Worm (Caenorhabditis elegans): ENCODE data around the gene F37C12.10.
A peak's percentile ranks its signal among the peaks of the same experiment; 100 is the strongest.

Gene F37C12.10

DNA sequence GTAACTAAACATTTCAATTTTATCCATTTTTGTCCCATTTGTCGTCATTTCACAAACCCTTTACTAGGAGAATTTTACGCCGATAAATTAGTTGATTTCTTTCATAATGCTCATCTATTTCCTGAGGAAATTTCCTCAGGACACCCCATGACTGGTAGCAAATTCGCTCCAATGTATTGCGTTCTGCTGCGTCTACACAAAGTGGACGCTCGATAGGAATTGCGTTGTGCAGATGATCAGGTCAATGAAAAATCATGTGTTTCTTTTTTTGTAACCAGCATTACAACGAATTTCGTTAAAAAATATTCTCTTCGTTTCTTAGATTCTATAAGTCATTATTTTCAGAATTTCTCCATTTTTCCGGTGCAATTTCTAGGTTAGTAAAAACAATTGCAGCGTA is 6.4 kb downstream of the F37C12.10 start, which contains the start of gene epg-4:
Gene epg-4 (plus strand): TSS at position 346 of the 400 bp plus-strand sequence.
- TF ChIP-seq nhr-237 (tag; optimal IDR thresholded peaks at IDR 0.05), result no peak
- peak; percentile 48 for TF ChIP-seq nfya-1 (tag; optimal IDR thresholded peaks at IDR 0.05; ENCODE audit: insufficient read depth)
- TF ChIP-seq hmg-11 (tag; optimal IDR thresholded peaks at IDR 0.05), result peak; percentile 63
- TF ChIP-seq snpc-4 (tag; optimal IDR thresholded peaks at IDR 0.05), result peak; percentile 42
- TF ChIP-seq egl-27 (tag; optimal IDR thresholded peaks at IDR 0.05), result no peak
- peak; percentile 32 for TF ChIP-seq pqm-1 (tag; optimal IDR thresholded peaks at IDR 0.05)
- TF ChIP-seq elt-3 (tag; optimal IDR thresholded peaks at IDR 0.05), result no peak
- peak; percentile 66 for TF ChIP-seq lin-15B (tag; optimal IDR thresholded peaks at IDR 0.05)
- no peak for TF ChIP-seq nhr-77 (tag; optimal IDR thresholded peaks at IDR 0.05)
- no peak for TF ChIP-seq nhr-23 (tag; optimal IDR thresholded peaks at IDR 0.05)
- no peak for TF ChIP-seq R02D3.7 (tag; optimal IDR thresholded peaks at IDR 0.05)
- TF ChIP-seq elt-2 (tag; optimal IDR thresholded peaks at IDR 0.05), result peak; percentile 7
- peak; percentile 53 for TF ChIP-seq lin-39 (tag; optimal IDR thresholded peaks at IDR 0.05)
- peak; percentile 60 for TF ChIP-seq pha-4 (tag; optimal IDR thresholded peaks at IDR 0.05)

DNA sequence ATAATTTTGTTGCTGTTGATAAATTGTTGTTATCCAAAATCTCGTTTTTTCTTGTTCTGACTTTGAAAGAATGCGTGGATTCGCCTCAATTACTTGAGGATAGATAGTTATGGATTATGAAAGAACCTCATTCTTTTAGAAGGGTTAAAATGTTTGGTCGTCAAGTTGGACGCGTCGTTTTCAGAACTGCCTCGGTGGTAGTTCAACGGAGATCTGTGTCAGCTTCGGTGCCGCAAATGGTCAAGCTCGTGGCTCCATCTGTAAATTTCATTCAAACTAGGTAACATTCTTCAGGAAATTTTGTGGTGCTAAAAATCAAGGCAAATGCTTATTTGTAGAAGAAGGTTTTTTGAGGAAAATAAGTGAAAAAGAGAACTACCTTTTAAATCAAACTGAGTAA is 7.6 kb downstream of the F37C12.10 start, which contains the start of gene ndab-2:
Gene ndab-2 (plus strand): TSS at position 140 of the 400 bp plus-strand sequence.
- TF ChIP-seq nhr-76 (tag; optimal IDR thresholded peaks at IDR 0.05) (no peak), ama-1 (optimal IDR thresholded peaks at IDR 0.05) (peak; percentile 66), nhr-43 (tag; optimal IDR thresholded peaks at IDR 0.05; ENCODE audit: poor library complexity, severe bottlenecking) (no peak), pqm-1 (tag; optimal IDR thresholded peaks at IDR 0.05) (no peak)

- TF ChIP-seq nhr-12 (tag; optimal IDR thresholded peaks at IDR 0.05), result no peak
- TF ChIP-seq egl-27 (tag; optimal IDR thresholded peaks at IDR 0.05), result peak; percentile 81
- peak; percentile 96 for TF ChIP-seq lin-15B (tag; optimal IDR thresholded peaks at IDR 0.05)
- peak; percentile 78 for TF ChIP-seq egl-5 (tag; optimal IDR thresholded peaks at IDR 0.05)
- TF ChIP-seq zag-1 (tag; optimal IDR thresholded peaks at IDR 0.05), result no peak
- peak; percentile 61 for TF ChIP-seq nhr-11 (tag; optimal IDR thresholded peaks at IDR 0.05)
- peak; percentile 65 for TF ChIP-seq snpc-4 (tag; optimal IDR thresholded peaks at IDR 0.05)
- peak; percentile 96 for TF ChIP-seq pha-4 (tag; optimal IDR thresholded peaks at IDR 0.05)
- TF ChIP-seq nhr-237 (tag; optimal IDR thresholded peaks at IDR 0.05), result no peak
- TF ChIP-seq fkh-10 (GFP tag; optimal IDR thresholded peaks at IDR 0.05), result peak; percentile 61
- TF ChIP-seq ceh-28 (tag; optimal IDR thresholded peaks at IDR 0.05), result peak; percentile 40
- peak; percentile 72 for TF ChIP-seq jun-1 (tag; optimal IDR thresholded peaks at IDR 0.05)
- peak; percentile 91 for TF ChIP-seq lsy-12 (tag; optimal IDR thresholded peaks at IDR 0.05)
- TF ChIP-seq nhr-77 (tag; optimal IDR thresholded peaks at IDR 0.05), result no peak
- no peak for TF ChIP-seq fkh-2 (tag; optimal IDR thresholded peaks at IDR 0.05)
- TF ChIP-seq ZK546.5 (tag; optimal IDR thresholded peaks at IDR 0.05), result peak; percentile 74
- TF ChIP-seq nhr-43 (tag; optimal IDR thresholded peaks at IDR 0.05; ENCODE audit: poor library complexity, severe bottlenecking), result peak; percentile 68
- TF ChIP-seq unc-62 (GFP tag; optimal IDR thresholded peaks at IDR 0.05), result no peak
- peak; percentile 95 for TF ChIP-seq nhr-25 (tag; optimal IDR thresholded peaks at IDR 0.05)
- TF ChIP-seq daf-12 (tag; optimal IDR thresholded peaks at IDR 0.05), result no peak
- peak; percentile 96 for TF ChIP-seq nfya-1 (tag; optimal IDR thresholded peaks at IDR 0.05; ENCODE audit: insufficient read depth)
- TF ChIP-seq nhr-76 (tag; optimal IDR thresholded peaks at IDR 0.05), result peak; percentile 8
- TF ChIP-seq tbx-2 (tag; optimal IDR thresholded peaks at IDR 0.05), result peak; percentile 30
- peak; percentile 90 for TF ChIP-seq skn-1 (tag; optimal IDR thresholded peaks at IDR 0.05)
- no peak for TF ChIP-seq elt-3 (tag; optimal IDR thresholded peaks at IDR 0.05)
- no peak for TF ChIP-seq mml-1 (tag; optimal IDR thresholded peaks at IDR 0.05)
- no peak for TF ChIP-seq fos-1 (tag; optimal IDR thresholded peaks at IDR 0.05)
- peak; percentile 94 for TF ChIP-seq nhr-23 (tag; optimal IDR thresholded peaks at IDR 0.05)
- TF ChIP-seq mdl-1 (tag; optimal IDR thresholded peaks at IDR 0.05), result no peak
- no peak for TF ChIP-seq sea-2 (GFP tag; optimal IDR thresholded peaks at IDR 0.05)
- no peak for TF ChIP-seq ceh-16 (tag; optimal IDR thresholded peaks at IDR 0.05)
- peak; percentile 62 for TF ChIP-seq ztf-4 (tag; optimal IDR thresholded peaks at IDR 0.05)
- TF ChIP-seq ama-1 (optimal IDR thresholded peaks at IDR 0.05), result peak; percentile 85
- peak; percentile 61 for TF ChIP-seq elt-2 (tag; optimal IDR thresholded peaks at IDR 0.05)
- TF ChIP-seq nhr-67 (tag; optimal IDR thresholded peaks at IDR 0.05), result no peak
- peak; percentile 78 for TF ChIP-seq pqm-1 (tag; optimal IDR thresholded peaks at IDR 0.05)
- TF ChIP-seq lin-39 (tag; optimal IDR thresholded peaks at IDR 0.05), result peak; percentile 93
- TF ChIP-seq R02D3.7 (tag; optimal IDR thresholded peaks at IDR 0.05), result peak; percentile 84
- TF ChIP-seq elt-1 (tag; optimal IDR thresholded peaks at IDR 0.05), result peak; percentile 33
- peak; percentile 67 for TF ChIP-seq hmg-11 (tag; optimal IDR thresholded peaks at IDR 0.05)
Observed at ce11 chrIII:7179538-7180301, 8.5 kb downstream of the F37C12.10 start, which contains the start of the genes rps-14 and rpl-36. rps-14 (minus strand) TSS chrIII:7179588. rpl-36 (plus strand) TSS chrIII:7180251.

Measured in whole organism, L3 larva.